Worm (Caenorhabditis elegans): ENCODE results near the gene ver-4.

- TF ChIP-seq nhr-23 (tag; optimal IDR thresholded peaks at IDR 0.05): no peak
- TF ChIP-seq nhr-11 (tag; optimal IDR thresholded peaks at IDR 0.05): no peak
- no peak for TF ChIP-seq nhr-237 (tag; optimal IDR thresholded peaks at IDR 0.05)
- no peak for TF ChIP-seq alr-1 (tag; optimal IDR thresholded peaks at IDR 0.05)
- no peak for TF ChIP-seq sma-9 (GFP tag; optimal IDR thresholded peaks at IDR 0.05)
- no peak for TF ChIP-seq sma-9 (tag; optimal IDR thresholded peaks at IDR 0.05)
- no peak for TF ChIP-seq mdl-1 (tag; optimal IDR thresholded peaks at IDR 0.05)
- no peak for TF ChIP-seq nhr-77 (tag; optimal IDR thresholded peaks at IDR 0.05)
Observed at ce11 chrX:11031869-11032268, 49.7 kb downstream of the ver-4 start.
